Worm (Caenorhabditis elegans) whole organism, L3 larva: Measurements from ENCODE around the gene C14F11.4.

Experiments used
- R02D3.7 ChIP-seq: fragments of 150-350 bp; optimal IDR thresholded peaks from 2 replicates; lab custom pipeline; 2014; ENCODE audit warnings: missing biosample characterization, missing genetic modification characterization
- ama-1 ChIP-seq: fragments of 150-350 bp; optimal IDR thresholded peaks from 2 replicates; lab custom pipeline; 2018
- ceh-82 ChIP-seq: fragments of 150-350 bp; optimal IDR thresholded peaks from 2 replicates; lab custom pipeline; 2014; ENCODE audit warnings: missing biosample characterization, missing genetic modification characterization
- elt-1 ChIP-seq: fragments of 150-350 bp; optimal IDR thresholded peaks from 2 replicates; lab custom pipeline; 2014; ENCODE audit warnings: missing biosample characterization, missing genetic modification characterization
- lin-15B ChIP-seq: fragments of 150-350 bp; optimal IDR thresholded peaks from 2 replicates; lab custom pipeline; 2014; ENCODE audit warnings: missing biosample characterization, missing genetic modification characterization
- mml-1 ChIP-seq: fragments of 150-350 bp; sonication (generic microtip); optimal IDR thresholded peaks from 3 replicates; lab custom pipeline; 2014; ENCODE audit warnings: missing biosample characterization, missing genetic modification characterization
- nfya-1 ChIP-seq: sonication (generic microtip); optimal IDR thresholded peaks from 2 replicates; lab custom pipeline; 2017; ENCODE audit warnings: missing genetic modification characterization, mild to moderate bottlenecking, missing compliant biosample characterization, antibody characterized with exemption, moderate library complexity; ENCODE audit not compliant: insufficient read depth
- nhr-12 ChIP-seq: fragments of 150-350 bp; optimal IDR thresholded peaks from 2 replicates; lab custom pipeline; 2014; ENCODE audit warnings: missing biosample characterization, missing genetic modification characterization
- skn-1 ChIP-seq: fragments of 150-350 bp; optimal IDR thresholded peaks from 2 replicates; lab custom pipeline; 2014; ENCODE audit warnings: missing biosample characterization, missing genetic modification characterization
- tbx-2 ChIP-seq: sonication (generic microtip); optimal IDR thresholded peaks from 2 replicates; lab custom pipeline; 2016; ENCODE audit warnings: mild to moderate bottlenecking, missing genetic modification characterization, missing compliant biosample characterization
- unc-39 ChIP-seq: sonication (generic microtip); optimal IDR thresholded peaks from 4 replicates; lab custom pipeline; 2017; ENCODE audit warnings: missing biosample characterization, missing genetic modification characterization
- zag-1 ChIP-seq: fragments of 150-350 bp; optimal IDR thresholded peaks from 2 replicates; lab custom pipeline; 2014; ENCODE audit warnings: missing biosample characterization, missing genetic modification characterization

DNA sequence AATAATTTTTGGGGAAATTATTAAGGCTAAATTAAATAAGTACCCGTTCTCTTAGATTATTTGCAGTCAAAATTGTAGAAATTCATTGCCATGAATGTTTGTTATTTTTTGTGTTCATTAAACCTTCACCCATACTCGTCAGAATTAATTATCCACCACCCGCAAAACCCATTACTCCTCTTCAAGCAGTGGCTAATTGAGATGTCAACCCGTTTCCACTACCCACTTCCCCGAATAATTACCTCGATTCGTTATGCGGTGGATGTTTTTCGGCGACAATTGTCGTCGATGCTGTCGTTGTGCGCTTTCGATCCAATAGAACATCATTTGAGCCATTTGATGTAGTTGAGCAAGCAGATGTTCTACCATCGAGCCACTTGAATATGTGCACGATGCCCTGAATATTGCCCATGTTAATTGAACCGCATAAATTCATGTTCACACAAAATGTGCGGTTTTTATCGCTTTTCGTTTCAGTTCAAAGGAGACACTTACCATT, 21.5 kb downstream of the C14F11.4 start:
- TF ChIP-seq nfya-1 (tag; lab: Kevin White, UChicago) (no peak), nhr-12 (tag; lab: Kevin White, UChicago) (no peak), R02D3.7 (no peak), ceh-82 (no peak), mml-1 (no peak), unc-39 (tag; lab: Kevin White, UChicago) (no peak), skn-1 (tag; lab: Kevin White, UChicago) (no peak), elt-1 (tag; lab: Kevin White, UChicago) (no peak), ama-1 (lab: Kevin White, UChicago) (no peak), lin-15B (tag; lab: Kevin White, UChicago) (no peak), tbx-2 (no peak), zag-1 (tag; lab: Kevin White, UChicago) (no peak)
